Fruit fly (Drosophila melanogaster): ENCODE results near the gene Cp7Fc.

Cp7Fc gene

DNA sequence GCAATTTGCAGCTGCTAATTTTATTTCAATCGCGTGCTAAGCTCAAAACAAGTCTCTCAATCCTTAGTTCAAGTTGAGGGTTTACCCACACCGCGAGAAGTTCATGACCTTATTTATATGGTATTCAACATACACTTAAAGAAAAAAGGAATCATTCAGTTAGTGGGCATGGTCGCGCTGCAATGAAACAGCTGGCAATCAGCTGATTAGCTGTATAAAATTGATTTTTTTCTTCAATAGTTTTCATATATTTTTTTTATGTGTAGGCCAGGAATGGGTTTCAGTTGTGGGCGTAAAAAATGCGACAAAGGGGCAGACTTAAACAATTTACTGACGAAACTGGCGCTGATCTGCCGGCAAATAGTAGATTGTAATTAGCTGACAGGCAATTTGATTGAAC is 22.2 kb downstream of the Cp7Fc start (continued):
- TF ChIP-seq CG8478 (optimal IDR thresholded peaks at IDR 0.05) (no peak), CG7786 (GFP tag; optimal IDR thresholded peaks at IDR 0.05) (peak; percentile 4), CG6791 (GFP tag; IDR thresholded peaks at IDR 0.05; ENCODE audit: partially characterized antibody) (no peak), so (GFP tag; IDR thresholded peaks at IDR 0.05) (no peak), Ets65A (GFP tag) (peak; percentile 74), Atf-2 (GFP tag; optimal IDR thresholded peaks at IDR 0.05) (no peak), wor (GFP tag; IDR thresholded peaks at IDR 0.05) (no peak), CG13424 (tag; optimal IDR thresholded peaks at IDR 0.05) (no peak), fd3F (GFP tag; optimal IDR thresholded peaks at IDR 0.05) (no peak), D19B (GFP tag; optimal IDR thresholded peaks at IDR 0.05) (no peak), Med (GFP tag) (peak; percentile 81), CG11456 (GFP tag; IDR thresholded peaks at IDR 0.05) (no peak), Xbp1 (GFP tag; optimal IDR thresholded peaks at IDR 0.05) (peak; percentile 17), tgo (GFP tag; IDR thresholded peaks at IDR 0.05) (no peak), CG1647 (GFP tag; optimal IDR thresholded peaks at IDR 0.05) (peak; percentile 4), jumu (GFP tag; optimal IDR thresholded peaks at IDR 0.05) (no peak), cad (GFP tag; optimal IDR thresholded peaks at IDR 0.05) (no peak), pnt (GFP tag; optimal IDR thresholded peaks at IDR 0.05) (no peak), gcm (GFP tag; optimal IDR thresholded peaks at IDR 0.05) (no peak), lab (GFP tag; optimal IDR thresholded peaks at IDR 0.05) (peak; percentile 28), luna (GFP tag; optimal IDR thresholded peaks at IDR 0.05) (no peak), Ada2b (GFP tag; IDR thresholded peaks at IDR 0.05) (0 out of 2 replicates have a peak, but pooled peaks have one; percentile 22), B-H2 (GFP tag; optimal IDR thresholded peaks at IDR 0.05) (no peak), CG2120 (GFP tag; optimal IDR thresholded peaks at IDR 0.05) (peak; percentile 29), slbo (GFP tag; IDR thresholded peaks at IDR 0.05) (peak; percentile 32; the same call in 1 of the 2 replicates), CG13894 (tag; optimal IDR thresholded peaks at IDR 0.05) (no peak), Dbx (GFP tag; IDR thresholded peaks at IDR 0.05) (no peak), Xrp1 (GFP tag; IDR thresholded peaks at IDR 0.05) (no peak), Hsf (GFP tag; optimal IDR thresholded peaks at IDR 0.05) (no peak), ind (GFP tag; optimal IDR thresholded peaks at IDR 0.05) (peak; percentile 3), al (GFP tag; IDR thresholded peaks at IDR 0.05) (no peak), CG15011 (GFP tag; optimal IDR thresholded peaks at IDR 0.05) (no peak), bab2 (GFP tag; optimal IDR thresholded peaks at IDR 0.05) (peak; percentile 3), MTF-1 (GFP tag; optimal IDR thresholded peaks at IDR 0.05; ENCODE audit: borderline replicate concordance) (no peak), Atf3 (GFP tag; optimal IDR thresholded peaks at IDR 0.05) (no peak), E2f1 (GFP tag; IDR thresholded peaks at IDR 0.05) (0 out of 2 replicates have a peak, but pooled peaks have one; percentile 16), CG15269 (tag; optimal IDR thresholded peaks at IDR 0.05) (peak; percentile 1), ftz-f1 (GFP tag; optimal IDR thresholded peaks at IDR 0.05) (no peak), NK7.1 (GFP tag; optimal IDR thresholded peaks at IDR 0.05) (no peak), CG10366 (GFP tag; IDR thresholded peaks at IDR 0.05) (peak; percentile 25; the same call in 1 of the 2 replicates), pan (optimal IDR thresholded peaks at IDR 0.05) (no peak), pan (GFP tag; optimal IDR thresholded peaks at IDR 0.05 in 1 of 2, IDR thresholded peaks at IDR 0.05 in 1 of 2) (peak in 1 of 2 experiments; percentile 34), CG2889 (GFP tag; IDR thresholded peaks at IDR 0.05) (no peak), Dll (GFP tag; IDR thresholded peaks at IDR 0.05; ENCODE audit: partially characterized antibody) (no peak), jing (GFP tag; optimal IDR thresholded peaks at IDR 0.05) (no peak)
